Fruit fly (Drosophila melanogaster) whole organism, prepupa: Measurements from ENCODE around the gene rush.

Experiments used
- Blimp-1 ChIP-seq: fragments of 200-800 bp; sonication (Bioruptor generic); optimal IDR thresholded peaks from 3 replicates; lab custom pipeline; 2017; ENCODE audit warnings: missing biosample characterization, missing genetic modification characterization, mild to moderate bottlenecking, moderate library complexity, missing genetic modification reagents
- CG11762 ChIP-seq: fragments of 200-800 bp; sonication (Bioruptor generic); optimal IDR thresholded peaks from 3 replicates; lab custom pipeline; 2016; ENCODE audit warnings: missing biosample characterization, missing genetic modification characterization; ENCODE audit not compliant: insufficient read depth
- CG34406 ChIP-seq: fragments of 200-800 bp; sonication (Bioruptor generic); optimal IDR thresholded peaks from 3 replicates; lab custom pipeline; 2016; ENCODE audit warnings: missing biosample characterization, missing genetic modification characterization
- CG6276 ChIP-seq: fragments of 200-800 bp; sonication (Bioruptor generic); optimal IDR thresholded peaks from 2 replicates; lab custom pipeline; 2017; ENCODE audit warnings: missing biosample characterization, mild to moderate bottlenecking, missing genetic modification characterization
- Ets96B ChIP-seq: fragments of 200-800 bp; optimal IDR thresholded peaks from 2 replicates; lab custom pipeline; 2019; ENCODE audit warnings: missing biosample characterization, mild to moderate bottlenecking, missing genetic modification characterization, moderate library complexity
- OdsH ChIP-seq: fragments of 200-800 bp; sonication (Bioruptor generic); optimal IDR thresholded peaks from 3 replicates; lab custom pipeline; 2016; ENCODE audit warnings: missing biosample characterization, missing genetic modification characterization
- achi ChIP-seq: fragments of 200-800 bp; sonication (Bioruptor generic); optimal IDR thresholded peaks from 3 replicates; lab custom pipeline; 2016; ENCODE audit warnings: missing biosample characterization, missing genetic modification characterization
- fd59A ChIP-seq: fragments of 200-800 bp; sonication (Bioruptor generic); optimal IDR thresholded peaks from 2 replicates; lab custom pipeline; 2017; ENCODE audit warnings: missing biosample characterization, mild to moderate bottlenecking, missing genetic modification characterization, missing genetic modification reagents

- TF ChIP-seq OdsH (GFP tag; lab: Kevin White, UChicago) (no peak), CG34406 (GFP tag; lab: Kevin White, UChicago) (no peak), CG11762 (no peak), CG6276 (GFP tag; lab: Kevin White, UChicago) (no peak), Ets96B (tag; lab: Kevin White, UChicago) (no peak), achi (GFP tag; lab: Kevin White, UChicago) (no peak), fd59A (GFP tag; lab: Kevin White, UChicago) (no peak), Blimp-1 (no peak)
Measured at dm6 chrX:1517618-1518017, 39.3 kb downstream of the rush start.
